Worm (Caenorhabditis elegans): ENCODE results near the gene oac-11.

oac-11 gene

DNA sequence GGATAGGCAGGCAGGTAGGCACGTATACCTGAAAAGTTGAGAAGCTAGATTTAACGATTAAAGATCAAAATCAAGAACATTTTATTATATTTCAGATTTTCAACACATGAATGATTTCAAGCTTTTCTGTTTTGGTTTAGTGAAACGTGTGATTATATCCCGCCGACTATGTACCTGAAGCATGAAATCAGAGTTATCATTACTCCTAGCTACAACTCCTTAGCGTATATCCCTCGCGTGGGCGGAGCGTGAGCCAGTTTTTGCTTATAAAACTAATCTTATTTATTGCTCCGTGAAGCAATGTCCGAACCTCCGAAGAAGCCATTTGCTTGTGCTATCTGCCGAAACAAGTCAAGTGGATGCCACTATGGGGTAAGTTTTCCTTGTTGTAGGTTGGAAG lies 19.2 kb upstream of the oac-11 start, which contains the start of gene nhr-166:
Gene nhr-166 (plus strand): TSS at position 301 of the 400 bp plus-strand sequence.
- TF ChIP-seq ceh-27 (GFP tag; optimal IDR thresholded peaks at IDR 0.05) (no peak), bed-1 (GFP tag; IDR thresholded peaks at IDR 0.05) (no peak), T07F8.4 (tag; optimal IDR thresholded peaks at IDR 0.05) (no peak)

- TF ChIP-seq rec-8 (tag; optimal IDR thresholded peaks at IDR 0.05) (no peak), aptf-2 (GFP tag; conservative IDR thresholded peaks at IDR 0.05) (no peak), F57C9.4 (tag; optimal IDR thresholded peaks at IDR 0.05) (no peak), ceh-27 (GFP tag; optimal IDR thresholded peaks at IDR 0.05) (no peak), him-1 (tag; optimal IDR thresholded peaks at IDR 0.05) (no peak), tbx-9 (tag; optimal IDR thresholded peaks at IDR 0.05; ENCODE audit: borderline replicate concordance) (no peak), athp-1 (tag; optimal IDR thresholded peaks at IDR 0.05) (no peak), attf-6 (GFP tag; IDR thresholded peaks at IDR 0.05) (no peak), sptf-2 (GFP tag; optimal IDR thresholded peaks at IDR 0.05) (no peak), let-607 (tag; optimal IDR thresholded peaks at IDR 0.05) (no peak), Y53G8AR.9 (GFP tag; conservative IDR thresholded peaks at IDR 0.05) (no peak), snpc-1.1 (tag; optimal IDR thresholded peaks at IDR 0.05; ENCODE audit: insufficient read depth) (no peak), B0019.2 (GFP tag; conservative IDR thresholded peaks at IDR 0.05) (no peak), pbrm-1 (GFP tag; IDR thresholded peaks at IDR 0.05) (no peak), nhr-179 (tag; optimal IDR thresholded peaks at IDR 0.05) (no peak), F52B5.7 (tag; optimal IDR thresholded peaks at IDR 0.05) (no peak), ekl-4 (GFP tag; IDR thresholded peaks at IDR 0.05) (no peak)
These were observed 17.6 kb upstream of the oac-11 start, which contains the start of gene srh-250 for ce11 chrII:3878330-3878729. Gene srh-250, plus strand, starts transcription at chrII:3878630.

DNA sequence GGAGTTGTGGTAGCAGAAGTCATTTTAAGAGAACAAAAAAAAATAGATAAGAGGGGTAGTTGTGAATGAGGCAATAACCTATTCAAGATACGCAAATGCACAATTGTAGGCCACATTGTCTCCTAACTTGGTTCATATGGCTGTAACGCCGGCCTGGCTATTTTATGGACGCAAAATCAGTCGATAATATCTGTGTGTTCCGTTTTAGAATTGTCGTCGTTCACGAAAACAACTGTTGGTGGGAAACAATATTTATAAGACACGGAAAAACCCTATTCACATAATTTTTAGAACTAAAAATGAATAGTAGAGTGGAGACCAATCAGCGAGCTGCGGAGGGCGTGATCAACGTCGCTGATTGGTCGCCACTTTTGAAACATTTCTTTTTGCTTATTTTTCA lies 17.1 kb upstream of the oac-11 start, which contains the start of gene sdz-7:
Gene sdz-7 (minus strand): TSS at position 101 of the 400 bp plus-strand sequence.
- no peak for TF ChIP-seq somi-1 (GFP tag; optimal IDR thresholded peaks at IDR 0.05)

DNA sequence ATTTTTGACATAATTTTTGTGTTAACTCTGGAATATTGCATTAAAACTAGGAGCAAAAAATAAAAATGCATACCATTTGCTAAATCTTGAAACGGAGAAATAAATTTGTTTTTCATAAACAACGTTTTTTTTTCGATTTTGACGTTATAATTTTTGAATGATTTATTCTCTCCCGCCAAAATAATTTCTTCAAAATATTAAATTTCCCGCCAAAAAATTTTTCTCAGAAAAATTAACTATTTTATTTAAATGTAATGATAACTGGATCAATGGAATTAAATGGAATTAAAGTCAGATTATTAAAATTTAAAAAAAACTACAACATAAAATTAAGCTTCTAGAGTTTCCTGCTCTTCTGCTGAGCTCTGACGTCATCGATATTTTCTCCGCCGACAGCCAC lies 16.4 kb upstream of the oac-11 start, which contains the start of gene nep-3:
Gene nep-3 (minus strand): TSS at position 101 of the 400 bp plus-strand sequence.
- no peak for TF ChIP-seq hmg-20 (GFP tag; IDR thresholded peaks at IDR 0.05)
- no peak for TF ChIP-seq madf-10 (tag; optimal IDR thresholded peaks at IDR 0.05)
- TF ChIP-seq Y67H2A.10 (GFP tag; conservative IDR thresholded peaks at IDR 0.05): no peak
- no peak for TF ChIP-seq sptf-2 (GFP tag; optimal IDR thresholded peaks at IDR 0.05)
- no peak for TF ChIP-seq F55B11.4 (tag; optimal IDR thresholded peaks at IDR 0.05; ENCODE audit: borderline replicate concordance, insufficient read depth)
- TF ChIP-seq egrh-3 (GFP tag; IDR thresholded peaks at IDR 0.05): no peak
- TF ChIP-seq attf-6 (GFP tag; IDR thresholded peaks at IDR 0.05): no peak
- TF ChIP-seq ztf-18 (tag; optimal IDR thresholded peaks at IDR 0.05): no peak
- TF ChIP-seq K11D2.4 (GFP tag; IDR thresholded peaks at IDR 0.05): no peak
- TF ChIP-seq nfyb-1 (GFP tag; IDR thresholded peaks at IDR 0.05): no peak
- no peak for TF ChIP-seq gei-17 (GFP tag; optimal IDR thresholded peaks at IDR 0.05)

DNA sequence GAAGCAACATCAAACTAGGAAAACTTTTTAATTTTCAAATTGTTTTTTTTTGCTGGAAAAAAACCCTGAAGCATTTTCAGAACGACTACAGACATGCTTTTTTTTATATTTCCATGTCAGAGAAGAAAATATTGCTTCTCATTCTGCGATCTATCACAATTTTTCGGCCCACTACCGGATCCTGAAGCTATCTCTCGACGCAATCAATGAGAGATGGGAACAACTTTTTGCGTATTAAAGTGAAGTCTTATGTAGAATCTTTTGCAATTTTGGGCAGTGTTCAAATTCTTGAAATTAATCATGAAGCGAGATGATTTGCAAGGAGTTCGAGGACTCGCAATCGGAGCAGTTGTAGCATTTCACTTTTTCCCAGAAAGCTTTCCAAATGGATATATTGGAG lies 8.9 kb upstream of the oac-11 start, which contains the start of gene oac-10:
Gene oac-10 (plus strand): TSS at position 301 of the 400 bp plus-strand sequence.
- TF ChIP-seq dpff-1 (tag; optimal IDR thresholded peaks at IDR 0.05) (no peak), ZK185.1 (tag; optimal IDR thresholded peaks at IDR 0.05; ENCODE audit: poor library complexity, severe bottlenecking) (no peak), gei-17 (GFP tag; optimal IDR thresholded peaks at IDR 0.05) (no peak), sdz-38 (tag; optimal IDR thresholded peaks at IDR 0.05) (no peak), chd-7 (tag; optimal IDR thresholded peaks at IDR 0.05) (no peak), lin-54 (GFP tag; optimal IDR thresholded peaks at IDR 0.05) (no peak), cebp-1 (GFP tag; IDR thresholded peaks at IDR 0.05) (no peak), cebp-1 (tag; optimal IDR thresholded peaks at IDR 0.05) (no peak), let-526 (GFP tag; IDR thresholded peaks at IDR 0.05) (no peak)
